Fruit fly (Drosophila melanogaster) whole organism, prepupa: ENCODE measurements around the gene CG4970.
A peak's percentile ranks its signal among the peaks of the same experiment; 100 is the strongest.

Experiments
- CG10631 ChIP-seq: fragments of 200-800 bp; sonication (Bioruptor generic); optimal IDR thresholded peaks from 2 replicates; lab custom pipeline; 2016; ENCODE audit warnings: missing biosample characterization, missing genetic modification characterization
- CG10669 ChIP-seq: fragments of 200-800 bp; sonication (Bioruptor generic); optimal IDR thresholded peaks from 3 replicates; lab custom pipeline; 2018; ENCODE audit warnings: missing biosample characterization, mild to moderate bottlenecking, missing genetic modification characterization, moderate library complexity
- CG11902 ChIP-seq: fragments of 200-800 bp; sonication (Bioruptor generic); optimal IDR thresholded peaks from 3 replicates; lab custom pipeline; 2016; ENCODE audit warnings: missing biosample characterization, missing genetic modification characterization
- CG15336 ChIP-seq: fragments of 200-800 bp; sonication (Bioruptor generic); IDR thresholded peaks from 2 replicates; pipeline ENCODE4 v1.3.6; 2022; ENCODE audit warnings: missing biosample characterization, missing genetic modification characterization
- CG1621 ChIP-seq: fragments of 200-800 bp; sonication (Bioruptor generic); optimal IDR thresholded peaks from 3 replicates; lab custom pipeline; 2018; ENCODE audit warnings: missing biosample characterization, mild to moderate bottlenecking, missing genetic modification characterization
- CG16779 ChIP-seq: fragments of 200-800 bp; sonication (Bioruptor generic); optimal IDR thresholded peaks from 3 replicates; lab custom pipeline; 2017; ENCODE audit warnings: missing biosample characterization, mild to moderate bottlenecking, missing genetic modification characterization
- CG3032 ChIP-seq: fragments of 200-800 bp; optimal IDR thresholded peaks from 2 replicates; lab custom pipeline; 2019; ENCODE audit warnings: missing biosample characterization, mild to moderate bottlenecking, missing genetic modification characterization, moderate library complexity
- CG31627 ChIP-seq: fragments of 200-800 bp; sonication (Bioruptor generic); optimal IDR thresholded peaks from 3 replicates; lab custom pipeline; 2016; ENCODE audit warnings: missing biosample characterization, missing genetic modification characterization
- CG32006 ChIP-seq: fragments of 200-800 bp; sonication (Bioruptor generic); optimal IDR thresholded peaks from 3 replicates; lab custom pipeline; 2017; ENCODE audit warnings: missing biosample characterization, mild to moderate bottlenecking, missing genetic modification characterization
- CG34406 ChIP-seq: fragments of 200-800 bp; sonication (Bioruptor generic); optimal IDR thresholded peaks from 3 replicates; lab custom pipeline; 2016; ENCODE audit warnings: missing biosample characterization, missing genetic modification characterization
- CG4318 ChIP-seq: fragments of 200-800 bp; sonication (Bioruptor generic); optimal IDR thresholded peaks from 3 replicates; lab custom pipeline; 2017; ENCODE audit warnings: missing biosample characterization, mild to moderate bottlenecking, missing genetic modification characterization
- CG6163 ChIP-seq: fragments of 200-800 bp; sonication (Bioruptor generic); IDR thresholded peaks from 3 replicates; pipeline ENCODE4 v1.3.6; 2022; ENCODE audit warnings: missing biosample characterization, missing genetic modification characterization
- CG6792 ChIP-seq: fragments of 200-800 bp; sonication (Bioruptor generic); optimal IDR thresholded peaks from 3 replicates; lab custom pipeline; 2016; ENCODE audit warnings: missing biosample characterization, missing genetic modification characterization
- CG6808 ChIP-seq: fragments of 200-800 bp; sonication (Bioruptor generic); optimal IDR thresholded peaks from 3 replicates; lab custom pipeline; 2017; ENCODE audit warnings: missing biosample characterization, missing genetic modification characterization, mild to moderate bottlenecking, moderate library complexity, missing genetic modification reagents
- CG6854 ChIP-seq: fragments of 200-800 bp; sonication (Bioruptor generic); optimal IDR thresholded peaks from 2 replicates; lab custom pipeline; 2017; ENCODE audit warnings: missing biosample characterization, mild to moderate bottlenecking, missing genetic modification characterization
- CG7368 ChIP-seq: fragments of 200-800 bp; sonication (Bioruptor generic); optimal IDR thresholded peaks from 3 replicates; lab custom pipeline; 2016; ENCODE audit warnings: missing biosample characterization, missing genetic modification characterization
- CG8119 ChIP-seq: fragments of 200-800 bp; sonication (Bioruptor generic); IDR thresholded peaks from 3 replicates; pipeline ENCODE4 v1.3.6; 2022; ENCODE audit warnings: missing biosample characterization, missing genetic modification characterization
- CG8319 ChIP-seq: fragments of 200-800 bp; sonication (Bioruptor generic); optimal IDR thresholded peaks from 3 replicates; lab custom pipeline; 2016; ENCODE audit warnings: missing biosample characterization, missing genetic modification characterization
- CG8632 ChIP-seq: fragments of 200-800 bp; sonication (Bioruptor generic); optimal IDR thresholded peaks from 3 replicates; lab custom pipeline; 2016; ENCODE audit warnings: missing biosample characterization, missing genetic modification characterization
- Eip75B ChIP-seq: fragments of 200-800 bp; sonication (Bioruptor generic); optimal IDR thresholded peaks from 3 replicates; lab custom pipeline; 2016; ENCODE audit warnings: missing biosample characterization, missing genetic modification characterization
- Eip78C ChIP-seq: fragments of 200-800 bp; sonication (Bioruptor generic); peaks from one replicate; lab custom pipeline; 2016; ENCODE audit warnings: missing biosample characterization, missing genetic modification characterization
- Eip93F ChIP-seq: fragments of 200-800 bp; sonication (Bioruptor generic); optimal IDR thresholded peaks from 2 replicates; lab custom pipeline; 2016; ENCODE audit warnings: missing biosample characterization, mild to moderate bottlenecking, missing genetic modification characterization
- Hr38 ChIP-seq: sonication (Bioruptor generic); optimal IDR thresholded peaks from 2 replicates; lab custom pipeline; 2016; ENCODE audit warnings: missing biosample characterization, missing genetic modification characterization
- Hr4 ChIP-seq: fragments of 200-800 bp; sonication (Bioruptor generic); optimal IDR thresholded peaks from 3 replicates; lab custom pipeline; 2016; ENCODE audit warnings: missing biosample characterization, missing genetic modification characterization
- Met ChIP-seq: fragments of 200-800 bp; sonication (Bioruptor generic); optimal IDR thresholded peaks from 3 replicates; lab custom pipeline; 2016; ENCODE audit warnings: missing biosample characterization, missing genetic modification characterization
- OdsH ChIP-seq: fragments of 200-800 bp; sonication (Bioruptor generic); optimal IDR thresholded peaks from 3 replicates; lab custom pipeline; 2016; ENCODE audit warnings: missing biosample characterization, missing genetic modification characterization
- Smox ChIP-seq: fragments of 200-800 bp; sonication (Bioruptor generic); optimal IDR thresholded peaks from 3 replicates; lab custom pipeline; 2016; ENCODE audit warnings: missing biosample characterization, missing genetic modification characterization
- Sox102F ChIP-seq: fragments of 200-800 bp; sonication (Bioruptor generic); optimal IDR thresholded peaks from 2 replicates; lab custom pipeline; 2016; ENCODE audit warnings: missing biosample characterization, mild to moderate bottlenecking, missing genetic modification characterization
- Sox14 ChIP-seq: fragments of 200-800 bp; sonication (Bioruptor generic); optimal IDR thresholded peaks from 3 replicates; lab custom pipeline; 2016; ENCODE audit warnings: missing biosample characterization, missing genetic modification characterization
- Sox15 ChIP-seq: fragments of 200-800 bp; sonication (Bioruptor generic); optimal IDR thresholded peaks from 3 replicates; lab custom pipeline; 2016; ENCODE audit warnings: missing biosample characterization, missing genetic modification characterization
- achi ChIP-seq: fragments of 200-800 bp; sonication (Bioruptor generic); optimal IDR thresholded peaks from 3 replicates; lab custom pipeline; 2016; ENCODE audit warnings: missing biosample characterization, missing genetic modification characterization
- cyc ChIP-seq: fragments of 200-800 bp; sonication (Bioruptor generic); optimal IDR thresholded peaks from 3 replicates; lab custom pipeline; 2016; ENCODE audit warnings: missing biosample characterization, missing genetic modification characterization
- dac ChIP-seq: fragments of 200-800 bp; sonication (Bioruptor generic); optimal IDR thresholded peaks from 2 replicates; lab custom pipeline; 2017; ENCODE audit warnings: missing biosample characterization, mild to moderate bottlenecking, missing genetic modification characterization
- dsx ChIP-seq: fragments of 200-800 bp; optimal IDR thresholded peaks from 3 replicates; lab custom pipeline; 2019; ENCODE audit warnings: missing biosample characterization, mild to moderate bottlenecking, missing genetic modification characterization, moderate library complexity; ENCODE audit not compliant: poor library complexity, severe bottlenecking
- eg ChIP-seq: fragments of 200-800 bp; sonication (Bioruptor generic); IDR thresholded peaks from 3 replicates; pipeline ENCODE4 v1.3.6; 2022; ENCODE audit warnings: missing biosample characterization, missing genetic modification characterization
- esn ChIP-seq: fragments of 200-800 bp; sonication (Bioruptor generic); optimal IDR thresholded peaks from 2 replicates; lab custom pipeline; 2016; ENCODE audit warnings: missing biosample characterization, mild to moderate bottlenecking, missing genetic modification characterization, moderate library complexity
- fd59A ChIP-seq: fragments of 200-800 bp; sonication (Bioruptor generic); optimal IDR thresholded peaks from 2 replicates; lab custom pipeline; 2017; ENCODE audit warnings: missing biosample characterization, mild to moderate bottlenecking, missing genetic modification characterization, missing genetic modification reagents
- fd85E ChIP-seq: fragments of 200-800 bp; sonication (Bioruptor generic); optimal IDR thresholded peaks from 3 replicates; lab custom pipeline; 2016; ENCODE audit warnings: missing biosample characterization, missing genetic modification characterization
- lz ChIP-seq: fragments of 200-800 bp; sonication (Bioruptor generic); optimal IDR thresholded peaks from 3 replicates; lab custom pipeline; 2016; ENCODE audit warnings: missing biosample characterization, missing genetic modification characterization
- pdm3 ChIP-seq: fragments of 200-800 bp; sonication (Bioruptor generic); optimal IDR thresholded peaks from 3 replicates; lab custom pipeline; 2016; ENCODE audit warnings: missing biosample characterization, missing genetic modification characterization
- spab ChIP-seq: fragments of 200-800 bp; sonication (Bioruptor generic); optimal IDR thresholded peaks from 2 replicates; lab custom pipeline; 2017; ENCODE audit warnings: missing biosample characterization, mild to moderate bottlenecking, missing genetic modification characterization, missing genetic modification reagents
- ss ChIP-seq, 2 experiments: fragments of 200-800 bp; sonication (Bioruptor generic); optimal IDR thresholded peaks; 2 replicates in 1 of 2; 3 replicates in 1 of 2; lab custom pipeline; 2017 to 2018; ENCODE audit warnings: mild to moderate bottlenecking in 2 of 2, missing biosample characterization in 2 of 2, missing genetic modification characterization in 2 of 2, moderate library complexity in 1 of 2
- svp ChIP-seq: fragments of 200-800 bp; sonication (Bioruptor generic); peaks from one replicate; lab custom pipeline; 2016; ENCODE audit warnings: missing biosample characterization, missing genetic modification characterization
- vri ChIP-seq: fragments of 200-800 bp; sonication (Bioruptor generic); optimal IDR thresholded peaks from 3 replicates; lab custom pipeline; 2016; ENCODE audit warnings: missing biosample characterization, mild to moderate bottlenecking, missing genetic modification characterization

Gene CG4970

DNA sequence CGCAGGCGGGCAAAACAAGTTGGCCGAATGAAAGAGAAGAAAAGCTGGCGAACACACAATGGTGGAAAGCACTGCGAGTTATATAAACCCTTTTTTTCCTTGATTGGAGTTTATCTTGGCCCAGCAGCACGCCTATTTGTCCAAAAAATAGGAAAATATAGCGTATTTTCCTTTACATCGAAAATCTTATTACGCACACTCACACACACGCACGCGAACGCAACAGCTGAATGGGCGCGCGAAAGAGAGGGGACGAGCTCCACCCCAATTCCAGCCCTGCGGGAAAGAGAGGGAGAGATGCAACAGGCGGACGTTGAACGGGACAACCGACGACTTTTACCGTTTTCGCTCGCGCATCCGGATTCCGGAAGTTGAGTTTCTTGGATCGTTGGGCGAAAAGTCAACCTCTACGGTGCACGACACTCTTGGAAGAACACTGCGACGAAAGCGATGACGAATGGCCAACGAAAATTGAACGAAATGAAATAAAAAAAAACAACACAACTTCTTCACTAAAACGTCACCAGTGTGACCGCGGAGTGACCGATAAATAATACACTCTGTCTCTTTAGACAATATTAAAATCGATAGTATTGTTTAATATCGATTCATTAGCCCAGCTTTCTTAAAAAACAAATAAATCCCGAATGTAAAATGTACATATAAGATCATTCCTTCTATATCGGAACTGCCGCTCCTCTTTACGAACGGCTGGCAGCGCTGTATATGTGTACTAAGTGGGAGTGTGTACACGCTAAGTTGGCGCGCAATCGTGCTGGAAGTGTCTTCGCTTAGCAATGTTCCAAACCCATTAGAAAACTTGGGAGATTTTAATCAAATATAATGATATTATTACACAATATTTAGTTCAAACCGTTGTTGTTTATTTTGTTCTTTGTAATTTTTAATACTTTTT is at the start of gene CG4970, which contains the start of gene Dlg5:
TSS of gene CG4970 (plus strand) at position 866 of the 916 bp plus-strand sequence.
TSS of gene Dlg5 (minus strand) at position 556 of the 916 bp plus-strand sequence.
- TF ChIP-seq CG4318 (GFP tag; lab: Kevin White, UChicago) (no peak), CG15336 (GFP tag; lab: Robert Waterston, UW) (peak; percentile 26; the same call in 1 of the 2 replicates), Eip78C (GFP tag; lab: Kevin White, UChicago) (peak; percentile 66), vri (peak; percentile 2), CG8119 (GFP tag; lab: Robert Waterston, UW) (0 out of 3 replicates have a peak, but pooled peaks have one; percentile 16), CG16779 (peak; percentile 64), CG34406 (GFP tag; lab: Kevin White, UChicago) (peak; percentile 19), Sox14 (GFP tag; lab: Kevin White, UChicago) (no peak), Sox102F (GFP tag; lab: Kevin White, UChicago) (no peak), CG10631 (GFP tag; lab: Kevin White, UChicago) (no peak), CG8319 (GFP tag; lab: Kevin White, UChicago) (no peak), CG6854 (GFP tag; lab: Kevin White, UChicago) (peak; percentile 80), CG8632 (GFP tag; lab: Kevin White, UChicago) (no peak), ss (GFP tag; optimal IDR thresholded peaks at IDR 0.05; lab: Kevin White, UChicago) (peak in 1 of 2 experiments; percentile 0), eg (peak; percentile 35; the same call in 1 of the 3 replicates)
- TF ChIP-seq, all 60 proteins: peak for 9

DNA sequence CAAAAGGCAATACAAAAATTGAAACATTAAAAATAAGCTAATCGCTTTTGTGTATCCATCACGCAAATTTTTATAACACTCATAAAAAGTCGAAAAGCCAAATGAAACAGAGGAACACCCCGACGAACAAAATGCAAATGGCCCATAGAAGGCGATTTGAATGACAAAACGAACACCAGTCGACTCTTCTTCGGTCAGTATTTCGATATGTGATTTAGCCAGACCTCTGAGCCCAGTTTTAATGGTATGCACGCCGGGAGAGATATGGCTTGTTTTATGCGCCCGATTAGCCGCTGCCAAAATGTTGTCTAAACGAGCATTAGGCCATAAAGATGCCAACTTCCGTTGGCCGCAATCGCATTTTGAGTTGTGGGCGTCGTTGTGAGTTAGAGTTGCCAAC is 49.1 kb upstream of the CG4970 start:
- TF ChIP-seq eg = no peak
- no peak for TF ChIP-seq CG7368
- TF ChIP-seq pdm3 (GFP tag; lab: Kevin White, UChicago) = no peak
- no peak for TF ChIP-seq Hr38 (GFP tag; lab: Kevin White, UChicago)
- TF ChIP-seq svp (GFP tag; lab: Kevin White, UChicago) = no peak
- TF ChIP-seq cyc (GFP tag; lab: Kevin White, UChicago) = no peak
- TF ChIP-seq CG6808 = no peak
- TF ChIP-seq CG1621 (tag; lab: Kevin White, UChicago) = no peak
- TF ChIP-seq Eip93F (GFP tag; lab: Kevin White, UChicago) = no peak
- TF ChIP-seq CG3032 (tag; lab: Kevin White, UChicago) = no peak
- TF ChIP-seq CG11902 = no peak
- TF ChIP-seq CG31627 = no peak
- no peak for TF ChIP-seq lz
- no peak for TF ChIP-seq CG16779
- TF ChIP-seq CG10669 (GFP tag; lab: Kevin White, UChicago) = no peak

DNA sequence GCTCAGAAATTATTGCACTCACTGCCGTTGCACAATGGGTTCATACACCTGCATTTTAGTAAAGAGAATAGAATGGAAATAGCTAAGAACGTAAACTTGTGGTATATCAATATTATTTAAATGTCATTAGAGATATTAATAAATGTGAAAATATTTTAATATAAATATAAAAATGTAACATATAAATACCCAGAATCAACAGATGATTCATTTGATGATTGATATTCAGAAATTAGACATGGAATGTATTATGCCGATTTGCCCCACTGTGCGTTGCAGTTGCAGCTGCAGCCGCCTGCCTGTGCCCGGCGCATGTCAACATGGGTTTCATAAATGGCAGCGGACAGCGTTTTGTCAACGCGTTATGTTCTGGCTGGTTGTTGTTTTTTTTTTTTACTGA is 47.2 kb upstream of the CG4970 start:
- TF ChIP-seq dac (GFP tag; lab: Kevin White, UChicago) (no peak), CG6792 (no peak), CG34406 (GFP tag; lab: Kevin White, UChicago) (no peak), ss (GFP tag; optimal IDR thresholded peaks at IDR 0.05; lab: Kevin White, UChicago) (no peak), esn (GFP tag; lab: Kevin White, UChicago) (peak; percentile 21), CG10631 (GFP tag; lab: Kevin White, UChicago) (peak; percentile 9), fd85E (GFP tag; lab: Kevin White, UChicago) (no peak), CG31627 (no peak), Eip75B (GFP tag; lab: Kevin White, UChicago) (no peak), CG8319 (GFP tag; lab: Kevin White, UChicago) (no peak), Sox102F (GFP tag; lab: Kevin White, UChicago) (peak; percentile 3), pdm3 (GFP tag; lab: Kevin White, UChicago) (no peak), CG32006 (GFP tag; lab: Kevin White, UChicago) (peak; percentile 48), Hr38 (GFP tag; lab: Kevin White, UChicago) (no peak), spab (GFP tag; lab: Kevin White, UChicago) (no peak), Eip93F (GFP tag; lab: Kevin White, UChicago) (no peak), CG8632 (GFP tag; lab: Kevin White, UChicago) (no peak), CG1621 (tag; lab: Kevin White, UChicago) (no peak), OdsH (peak; percentile 32), CG8119 (GFP tag; lab: Robert Waterston, UW) (0 out of 3 replicates have a peak, but pooled peaks have one; percentile 44), Sox15 (no peak), Hr4 (GFP tag; lab: Kevin White, UChicago) (no peak), CG4318 (GFP tag; lab: Kevin White, UChicago) (no peak), CG6808 (no peak), CG6163 (0 out of 3 replicates have a peak, but pooled peaks have one; percentile 32), Smox (GFP tag; lab: Kevin White, UChicago) (no peak), dsx (GFP tag; lab: Kevin White, UChicago) (no peak), Met (GFP tag; lab: Kevin White, UChicago) (peak; percentile 8), achi (peak; percentile 38), CG3032 (tag; lab: Kevin White, UChicago) (no peak), fd59A (no peak)
